Fruit fly (Drosophila melanogaster): ENCODE results near the gene nyo.

nyo gene

dm6 chr3R:31608030-31608429, 65.2 kb downstream of the nyo start (continued):
- TF ChIP-seq Asciz (GFP tag; optimal IDR thresholded peaks at IDR 0.05) (peak; percentile 43), abd-A (tag; optimal IDR thresholded peaks at IDR 0.05) (peak; percentile 39), tio (GFP tag; optimal IDR thresholded peaks at IDR 0.05) (no peak), Fer1 (GFP tag; optimal IDR thresholded peaks at IDR 0.05) (no peak), sisA (GFP tag; IDR thresholded peaks at IDR 0.05) (no peak), Myb (GFP tag; optimal IDR thresholded peaks at IDR 0.05) (no peak), Fer3 (tag; optimal IDR thresholded peaks at IDR 0.05) (no peak), Oli (tag; optimal IDR thresholded peaks at IDR 0.05) (no peak), trem (tag; optimal IDR thresholded peaks at IDR 0.05) (no peak), CG18599 (GFP tag; optimal IDR thresholded peaks at IDR 0.05) (peak; percentile 32), CG9797 (GFP tag; optimal IDR thresholded peaks at IDR 0.05) (no peak), nerfin-1 (tag; optimal IDR thresholded peaks at IDR 0.05) (no peak), slbo (GFP tag; IDR thresholded peaks at IDR 0.05) (no peak), gce (GFP tag; IDR thresholded peaks at IDR 0.05) (no peak), Hand (GFP tag; optimal IDR thresholded peaks at IDR 0.05) (no peak), Taf1 (GFP tag; IDR thresholded peaks at IDR 0.05) (no peak), Dref (GFP tag; IDR thresholded peaks at IDR 0.05) (no peak), lilli (GFP tag; optimal IDR thresholded peaks at IDR 0.05) (no peak), MTF-1 (GFP tag; optimal IDR thresholded peaks at IDR 0.05; ENCODE audit: borderline replicate concordance) (peak; percentile 38), CG10431 (GFP tag; optimal IDR thresholded peaks at IDR 0.05) (no peak), dmrt99B (tag; optimal IDR thresholded peaks at IDR 0.05) (no peak), CG9817 (tag; optimal IDR thresholded peaks at IDR 0.05) (peak; percentile 1), CG5180 (GFP tag; optimal IDR thresholded peaks at IDR 0.05) (no peak), Doc3 (GFP tag; IDR thresholded peaks at IDR 0.05; ENCODE audit: partially characterized antibody) (no peak), Ada2b (GFP tag; IDR thresholded peaks at IDR 0.05) (no peak), sug (tag; optimal IDR thresholded peaks at IDR 0.05) (peak; percentile 39), Scr (GFP tag; IDR thresholded peaks at IDR 0.05; ENCODE audit: partially characterized antibody) (no peak), peb (GFP tag; IDR thresholded peaks at IDR 0.05) (no peak), ssp (GFP tag; IDR thresholded peaks at IDR 0.05) (no peak), Atf-2 (GFP tag; optimal IDR thresholded peaks at IDR 0.05) (no peak), sqz (GFP tag; optimal IDR thresholded peaks at IDR 0.05) (no peak), CG13894 (tag; optimal IDR thresholded peaks at IDR 0.05) (peak; percentile 20), org-1 (GFP tag; optimal IDR thresholded peaks at IDR 0.05) (no peak), usp (GFP tag; optimal IDR thresholded peaks at IDR 0.05) (no peak), repo (GFP tag; optimal IDR thresholded peaks at IDR 0.05) (no peak), CG8924 (tag; optimal IDR thresholded peaks at IDR 0.05) (no peak), gro (GFP tag; optimal IDR thresholded peaks at IDR 0.05) (peak; percentile 2), HLH54F (GFP tag; optimal IDR thresholded peaks at IDR 0.05) (no peak), Deaf1 (tag; optimal IDR thresholded peaks at IDR 0.05) (no peak), CG17385 (GFP tag; optimal IDR thresholded peaks at IDR 0.05) (peak; percentile 29), Ets65A (GFP tag) (no peak), CG13296 (GFP tag; optimal IDR thresholded peaks at IDR 0.05) (peak; percentile 29), CG4328 (GFP tag; optimal IDR thresholded peaks at IDR 0.05) (peak; percentile 14), Bteb2 (GFP tag; optimal IDR thresholded peaks at IDR 0.05) (no peak), CG1602 (GFP tag; optimal IDR thresholded peaks at IDR 0.05) (no peak), CG1233 (GFP tag; optimal IDR thresholded peaks at IDR 0.05) (peak; percentile 4), CG17829 (tag; optimal IDR thresholded peaks at IDR 0.05) (no peak), sens (GFP tag) (peak; percentile 35), lov (optimal IDR thresholded peaks at IDR 0.05) (no peak), lov (GFP tag; IDR thresholded peaks at IDR 0.05) (no peak), Dek (tag; optimal IDR thresholded peaks at IDR 0.05) (no peak), fru (optimal IDR thresholded peaks at IDR 0.05) (no peak), sim (GFP tag; IDR thresholded peaks at IDR 0.05) (no peak)

Data from whole organism, embryonic.